Fruit fly (Drosophila melanogaster): ENCODE data around the gene CG32170.

DNA sequence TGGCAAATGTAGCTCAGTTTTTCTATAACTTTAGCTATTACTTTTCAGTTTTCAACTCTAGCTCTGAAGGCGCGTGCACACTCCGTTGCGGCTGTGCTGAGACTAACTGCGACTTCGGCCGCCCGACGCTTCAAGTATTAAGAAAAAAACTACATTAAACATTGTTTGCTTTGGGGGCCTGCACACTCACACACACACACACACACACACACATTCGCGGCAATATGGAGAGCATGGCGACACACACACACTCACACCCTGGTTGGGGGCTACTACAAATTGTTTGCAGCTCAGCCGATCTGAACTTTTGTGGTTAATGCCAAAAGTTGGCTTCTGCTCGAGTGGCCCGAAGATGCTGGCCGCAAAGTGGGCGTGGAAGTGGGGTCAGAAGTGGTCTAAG lies 48.1 kb upstream of the CG32170 start, which contains the start of gene CG13024:
- TF ChIP-seq ttk (optimal IDR thresholded peaks at IDR 0.05) (no peak), psq (optimal IDR thresholded peaks at IDR 0.05) (no peak)

Data from Kc167 (cell line).